Worm (Caenorhabditis elegans) whole organism, L4 larva: ENCODE measurements around the gene sur-7.

Experiments
- F44E2.7 ChIP-seq: fragments of 200-800 bp; sonication (Bioruptor generic); IDR thresholded peaks from 2 replicates; pipeline ENCODE4 v2.1.2; 2022; ENCODE audit warnings: missing genetic modification characterization, missing compliant biosample characterization
- ZK337.2 ChIP-seq: fragments of 200-800 bp; sonication (Bioruptor generic); IDR thresholded peaks from 2 replicates; pipeline ENCODE4 v1.3.6; 2022; ENCODE audit warnings: missing genetic modification reagents, missing genetic modification characterization, missing compliant biosample characterization
- aha-1 ChIP-seq: fragments of 150-350 bp; peaks from one replicate; lab custom pipeline; 2014; ENCODE audit warnings: missing biosample characterization, missing genetic modification characterization
- ama-1 ChIP-seq: fragments of 150-350 bp; optimal IDR thresholded peaks from 2 replicates; lab custom pipeline; 2014; ENCODE audit warnings: inconsistent platforms, mixed read lengths
- ceh-20 ChIP-seq: fragments of 200-800 bp; sonication (Bioruptor generic); IDR thresholded peaks from 2 replicates; pipeline ENCODE4 v1.3.6; 2022; ENCODE audit warnings: missing genetic modification reagents, missing genetic modification characterization, missing compliant biosample characterization
- ceh-28 ChIP-seq: fragments of 150-350 bp; optimal IDR thresholded peaks from 2 replicates; lab custom pipeline; 2014; ENCODE audit warnings: missing biosample characterization, missing genetic modification reagents, missing genetic modification characterization
- ceh-44 ChIP-seq: fragments of 200-800 bp; sonication (Bioruptor generic); IDR thresholded peaks from 2 replicates; pipeline ENCODE4 v1.3.6; 2022; ENCODE audit warnings: missing genetic modification reagents, missing genetic modification characterization, missing compliant biosample characterization
- ceh-62 ChIP-seq: sonication (generic microtip); optimal IDR thresholded peaks from 2 replicates; lab custom pipeline; 2017; ENCODE audit warnings: missing biosample characterization, missing genetic modification characterization
- ces-1 ChIP-seq: fragments of 150-350 bp; sonication (generic microtip); optimal IDR thresholded peaks from 4 replicates; lab custom pipeline; 2014; ENCODE audit warnings: missing biosample characterization, missing genetic modification reagents, missing genetic modification characterization
- cey-2 ChIP-seq: sonication (generic microtip); optimal IDR thresholded peaks from 3 replicates; lab custom pipeline; 2017; ENCODE audit warnings: missing genetic modification characterization, mild to moderate bottlenecking, missing compliant biosample characterization, antibody characterized with exemption, borderline replicate concordance; ENCODE audit not compliant: insufficient read depth
- daf-16 ChIP-seq, 3 experiments: sonication (generic microtip); optimal IDR thresholded peaks; 2 replicates each; lab custom pipeline; 2016 to 2017; ENCODE audit warnings: missing genetic modification characterization in 3 of 3, missing genetic modification reagents in 3 of 3, mild to moderate bottlenecking in 2 of 3, missing compliant biosample characterization in 2 of 3, missing biosample characterization in 1 of 3, moderate library complexity in 1 of 3
- dmd-6 ChIP-seq: fragments of 200-800 bp; sonication (Bioruptor generic); IDR thresholded peaks from 2 replicates; pipeline ENCODE4 v1.3.6; 2022; ENCODE audit warnings: missing genetic modification reagents, missing genetic modification characterization, missing compliant biosample characterization
- dmd-9 ChIP-seq: fragments of 200-800 bp; sonication (Bioruptor generic); IDR thresholded peaks from 2 replicates; pipeline ENCODE4 v1.3.6; 2022; ENCODE audit warnings: missing genetic modification reagents, missing genetic modification characterization, missing compliant biosample characterization
- dve-1 ChIP-seq: sonication (generic microtip); optimal IDR thresholded peaks from 2 replicates; lab custom pipeline; 2017; ENCODE audit warnings: antibody characterized with exemption, mild to moderate bottlenecking, missing genetic modification characterization, missing compliant biosample characterization; ENCODE audit not compliant: insufficient read depth
- fkh-10 ChIP-seq: fragments of 150-350 bp; optimal IDR thresholded peaks from 2 replicates; lab custom pipeline; 2014; ENCODE audit warnings: missing biosample characterization, missing genetic modification reagents, missing genetic modification characterization
- hlh-11 ChIP-seq: fragments of 200-800 bp; sonication (Bioruptor generic); optimal IDR thresholded peaks from 2 replicates; lab custom pipeline; 2018; ENCODE audit warnings: mild to moderate bottlenecking, missing genetic modification characterization, missing compliant biosample characterization
- hlh-30 ChIP-seq: sonication (generic microtip); optimal IDR thresholded peaks from 2 replicates; lab custom pipeline; 2017; ENCODE audit warnings: antibody characterized with exemption, mild to moderate bottlenecking, missing genetic modification characterization, missing compliant biosample characterization; ENCODE audit not compliant: insufficient read depth
- lim-7 ChIP-seq: fragments of 200-800 bp; sonication (Bioruptor generic); IDR thresholded peaks from 2 replicates; pipeline ENCODE4 v1.3.6; 2022; ENCODE audit warnings: missing genetic modification characterization, missing compliant biosample characterization
- lin-1 ChIP-seq: fragments of 200-800 bp; sonication (Bioruptor generic); IDR thresholded peaks from 2 replicates; pipeline ENCODE4 v1.3.6; 2022; ENCODE audit warnings: missing genetic modification reagents, missing genetic modification characterization, missing compliant biosample characterization
- lin-13 ChIP-seq: fragments of 150-350 bp; optimal IDR thresholded peaks from 2 replicates; lab custom pipeline; 2014; ENCODE audit warnings: missing biosample characterization, missing genetic modification reagents, missing genetic modification characterization
- mdl-1 ChIP-seq, 2 experiments: fragments of 150-350 bp in 1 of 2; sonication (generic microtip) in 1 of 2; optimal IDR thresholded peaks; 2 replicates each; lab custom pipeline; 2014 to 2017; ENCODE audit warnings: missing biosample characterization in 2 of 2, missing genetic modification characterization in 2 of 2
- mep-1 ChIP-seq: fragments of 150-350 bp; sonication (generic microtip); optimal IDR thresholded peaks from 3 replicates; lab custom pipeline; 2014; ENCODE audit warnings: missing biosample characterization, missing genetic modification characterization
- nhr-28 ChIP-seq: fragments of 150-350 bp; optimal IDR thresholded peaks from 2 replicates; lab custom pipeline; 2014; ENCODE audit warnings: missing biosample characterization, missing genetic modification characterization
- nhr-41 ChIP-seq: fragments of 200-800 bp; sonication (Bioruptor generic); IDR thresholded peaks from 2 replicates; pipeline ENCODE4 v1.3.6; 2022; ENCODE audit warnings: missing genetic modification reagents, missing genetic modification characterization, missing compliant biosample characterization
- pha-4 ChIP-seq, 2 experiments: fragments of 150-350 bp in 1 of 2; fragments of 200-800 bp in 1 of 2; sonication (Bioruptor generic) in 1 of 2; IDR thresholded peaks in 1 of 2; optimal IDR thresholded peaks in 1 of 2; 2 replicates each; pipeline versions ENCODE4 v1.3.6 to Lab custom; 2014 to 2022; ENCODE audit warnings: missing genetic modification characterization in 2 of 2, missing genetic modification reagents in 2 of 2, missing biosample characterization in 1 of 2, missing compliant biosample characterization in 1 of 2
- php-3 ChIP-seq: fragments of 200-800 bp; sonication (Bioruptor generic); IDR thresholded peaks from 2 replicates; pipeline ENCODE4 v1.3.6; 2022; ENCODE audit warnings: missing genetic modification reagents, missing genetic modification characterization, missing compliant biosample characterization
- rbr-2 ChIP-seq: sonication (generic microtip); optimal IDR thresholded peaks from 2 replicates; lab custom pipeline; 2016; ENCODE audit warnings: missing genotype, missing genetic modification characterization, missing compliant biosample characterization
- sdz-12 ChIP-seq: fragments of 200-800 bp; sonication (Bioruptor generic); optimal IDR thresholded peaks from 2 replicates; lab custom pipeline; 2018; ENCODE audit warnings: mild to moderate bottlenecking, missing genetic modification characterization, missing compliant biosample characterization
- spr-1 ChIP-seq: sonication (generic microtip); optimal IDR thresholded peaks from 2 replicates; lab custom pipeline; 2016; ENCODE audit warnings: mild to moderate bottlenecking, missing genetic modification characterization, missing compliant biosample characterization
- unc-130 ChIP-seq: sonication (generic microtip); optimal IDR thresholded peaks from 2 replicates; lab custom pipeline; 2016; ENCODE audit warnings: missing genetic modification reagents, missing genetic modification characterization, missing compliant biosample characterization
- unc-62 ChIP-seq, 3 experiments: fragments of 150-350 bp in 1 of 3; sonication (generic microtip); optimal IDR thresholded peaks in 2 of 3; peaks in 1 of 3; 1 replicate in 1 of 3; 2 replicates in 2 of 3; lab custom pipeline; 2014 to 2017; ENCODE audit warnings: missing biosample characterization in 3 of 3, missing genetic modification characterization in 3 of 3, missing genetic modification reagents in 3 of 3, missing genotype in 1 of 3
- zip-2 ChIP-seq: fragments of 150-350 bp; optimal IDR thresholded peaks from 2 replicates; lab custom pipeline; 2014; ENCODE audit warnings: missing biosample characterization, missing genetic modification characterization
- ztf-11 ChIP-seq: fragments of 150-350 bp; optimal IDR thresholded peaks from 2 replicates; lab custom pipeline; 2014; ENCODE audit warnings: missing biosample characterization, missing genetic modification characterization

The sur-7 gene

ce11 chrX:16404815-16405214 lies 28.4 kb downstream of the sur-7 start:
- TF ChIP-seq aha-1 (tag; lab: Kevin White, UChicago) (peak; percentile 33), dmd-6 (GFP tag; lab: Robert Waterston, UW) (peak; percentile 69), dve-1 (tag; lab: Kevin White, UChicago) (peak; percentile 78), php-3 (GFP tag; lab: Robert Waterston, UW) (peak; percentile 92), ZK337.2 (no peak), mdl-1 (tag; optimal IDR thresholded peaks at IDR 0.05; lab: Kevin White, UChicago) (peak in 1 of 2 experiments; percentile 57), nhr-28 (tag; lab: Kevin White, UChicago) (peak; percentile 20), lim-7 (GFP tag; lab: Robert Waterston, UW) (no peak), mep-1 (tag; lab: Kevin White, UChicago) (peak; percentile 9), ceh-20 (GFP tag; lab: Robert Waterston, UW) (peak; percentile 17; the same call in 1 of the 2 replicates), ama-1 (lab: Kevin White, UChicago) (no peak), pha-4 (GFP tag; IDR thresholded peaks at IDR 0.05; lab: Robert Waterston, UW) (no peak), pha-4 (tag; optimal IDR thresholded peaks at IDR 0.05; lab: Kevin White, UChicago) (peak; percentile 4), ceh-28 (peak; percentile 59), hlh-11 (tag; lab: Kevin White, UChicago) (peak; percentile 53), hlh-30 (tag; lab: Kevin White, UChicago) (peak; percentile 71), nhr-41 (GFP tag; lab: Robert Waterston, UW) (no peak), daf-16 (GFP tag; optimal IDR thresholded peaks at IDR 0.05; lab: Kevin White, UChicago) (no peak), daf-16 (tag; optimal IDR thresholded peaks at IDR 0.05; lab: Kevin White, UChicago) (peak; percentile 93)

- TF ChIP-seq unc-62 (GFP tag; optimal IDR thresholded peaks at IDR 0.05 in 1 of 2; lab: Kevin White, UChicago) = peak in 1 of 2 experiments; percentile 70
- no peak for TF ChIP-seq unc-62 (tag; optimal IDR thresholded peaks at IDR 0.05; lab: Kevin White, UChicago)
- no peak for TF ChIP-seq ces-1
- no peak for TF ChIP-seq cey-2 (tag; lab: Kevin White, UChicago)
These were observed 30.2 kb downstream of the sur-7 start for ce11 chrX:16406632-16407031.

- no peak for TF ChIP-seq dmd-9
- no peak for TF ChIP-seq sdz-12 (GFP tag; lab: Kevin White, UChicago)
- no peak for TF ChIP-seq ceh-44
- TF ChIP-seq lin-13 (GFP tag; lab: Kevin White, UChicago) = no peak
- no peak for TF ChIP-seq rbr-2 (tag; lab: Kevin White, UChicago)
- TF ChIP-seq spr-1 (tag; lab: Kevin White, UChicago) = no peak
- TF ChIP-seq aha-1 (tag; lab: Kevin White, UChicago) = peak; percentile 70
- TF ChIP-seq unc-130 = no peak
- TF ChIP-seq F44E2.7 (GFP tag; lab: Robert Waterston, UW) = no peak
- no peak for TF ChIP-seq dve-1 (tag; lab: Kevin White, UChicago)
- TF ChIP-seq fkh-10 (GFP tag; lab: Kevin White, UChicago) = no peak
- peak in 1 of 2 experiments; percentile 52 for TF ChIP-seq unc-62 (GFP tag; optimal IDR thresholded peaks at IDR 0.05 in 1 of 2; lab: Kevin White, UChicago)
- TF ChIP-seq unc-62 (tag; optimal IDR thresholded peaks at IDR 0.05; lab: Kevin White, UChicago) = no peak
- TF ChIP-seq hlh-11 (tag; lab: Kevin White, UChicago) = no peak
- TF ChIP-seq daf-16 (GFP tag; optimal IDR thresholded peaks at IDR 0.05; lab: Kevin White, UChicago) = no peak
- TF ChIP-seq daf-16 (tag; optimal IDR thresholded peaks at IDR 0.05; lab: Kevin White, UChicago) = no peak
- TF ChIP-seq zip-2 (tag; lab: Kevin White, UChicago) = no peak
- TF ChIP-seq ceh-62 = no peak
- no peak for TF ChIP-seq lin-1 (GFP tag; lab: Robert Waterston, UW)
These were observed 32.8 kb downstream of the sur-7 start for ce11 chrX:16409220-16409619.

ce11 chrX:16411985-16412384 lies 35.6 kb downstream of the sur-7 start:
- TF ChIP-seq unc-62 (GFP tag; optimal IDR thresholded peaks at IDR 0.05 in 1 of 2; lab: Kevin White, UChicago) (no peak), unc-62 (tag; optimal IDR thresholded peaks at IDR 0.05; lab: Kevin White, UChicago) (no peak), ztf-11 (tag; lab: Kevin White, UChicago) (no peak), pha-4 (GFP tag; IDR thresholded peaks at IDR 0.05; lab: Robert Waterston, UW) (no peak), pha-4 (tag; optimal IDR thresholded peaks at IDR 0.05; lab: Kevin White, UChicago) (peak; percentile 61)
- TF ChIP-seq, all 104 proteins: peak for 1
